Worm (Caenorhabditis elegans): ENCODE results near the gene Y17G9B.4.

Gene Y17G9B.4

DNA sequence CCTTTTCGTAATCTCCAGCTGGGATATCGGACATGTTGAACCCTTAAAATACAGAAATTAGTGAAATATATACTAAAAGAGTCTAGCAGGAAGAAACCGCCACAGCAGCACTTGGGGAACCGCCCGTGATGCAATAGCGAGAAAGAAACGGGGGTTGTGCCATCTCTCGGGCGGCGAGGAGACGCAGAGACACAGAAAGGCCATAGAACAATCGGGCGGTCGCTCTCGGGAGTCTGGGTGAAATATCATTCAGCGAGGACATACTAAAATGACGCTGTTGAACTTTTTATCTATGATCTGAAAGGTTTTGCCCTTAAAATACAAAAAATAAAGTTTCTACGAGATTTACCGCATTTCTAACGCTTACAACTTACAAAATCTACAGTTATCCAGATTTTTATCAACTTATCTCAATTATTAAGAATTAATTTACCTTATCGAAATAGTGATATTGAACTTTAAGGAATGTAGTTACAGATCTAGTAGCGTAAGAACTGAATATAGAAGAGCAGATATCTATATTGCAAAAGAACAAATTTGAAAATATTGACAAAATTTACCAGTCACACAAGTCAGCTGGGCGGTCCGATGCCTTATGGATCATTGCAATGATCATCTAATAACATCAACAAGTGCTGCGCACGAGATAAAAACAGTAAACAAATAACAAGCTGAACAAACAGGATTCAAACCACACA, 3.4 kb upstream of the Y17G9B.4 start, which contains the start of gene cyc-2.1 (continued):
- peak; percentile 82 for TF ChIP-seq Y53G8AR.9 (GFP tag; conservative IDR thresholded peaks at IDR 0.05)
- 0 out of 2 replicates have a peak, but pooled peaks have one; percentile 39 for TF ChIP-seq egl-44 (GFP tag; IDR thresholded peaks at IDR 0.05)
- no peak for TF ChIP-seq ccch-3 (GFP tag; optimal IDR thresholded peaks at IDR 0.05)
- TF ChIP-seq pha-4 (tag; optimal IDR thresholded peaks at IDR 0.05) = no peak
- no peak for TF ChIP-seq ceh-79 (tag; optimal IDR thresholded peaks at IDR 0.05)
- TF ChIP-seq nfya-2 (GFP tag; IDR thresholded peaks at IDR 0.05) = 0 out of 2 replicates have a peak, but pooled peaks have one; percentile 19
- peak; percentile 37 for TF ChIP-seq F52B5.7 (tag; optimal IDR thresholded peaks at IDR 0.05)
- TF ChIP-seq attf-5 (GFP tag; optimal IDR thresholded peaks at IDR 0.05) = peak; percentile 92
- TF ChIP-seq gei-17 (GFP tag; optimal IDR thresholded peaks at IDR 0.05) = no peak
- TF ChIP-seq mcd-1 (GFP tag; IDR thresholded peaks at IDR 0.05) = peak; percentile 81
- TF ChIP-seq Y79H2A.3 (GFP tag; conservative IDR thresholded peaks at IDR 0.05) = no peak
- TF ChIP-seq Y67H2A.10 (GFP tag; conservative IDR thresholded peaks at IDR 0.05) = no peak
- TF ChIP-seq mel-28 (tag; optimal IDR thresholded peaks at IDR 0.05; ENCODE audit: borderline replicate concordance) = no peak
- TF ChIP-seq Y56A3A.18 (GFP tag; IDR thresholded peaks at IDR 0.05) = peak; percentile 47; the same call in 1 of the 2 replicates
- TF ChIP-seq ceh-100 (GFP tag; IDR thresholded peaks at IDR 0.05) = peak; percentile 38
- TF ChIP-seq mxl-1 (tag; optimal IDR thresholded peaks at IDR 0.05) = no peak
- TF ChIP-seq lag-1 (GFP tag; IDR thresholded peaks at IDR 0.05) = no peak
- TF ChIP-seq die-1 (tag; optimal IDR thresholded peaks at IDR 0.05) = no peak
- TF ChIP-seq cebp-2 (GFP tag; IDR thresholded peaks at IDR 0.05) = 0 out of 2 replicates have a peak, but pooled peaks have one; percentile 44
- peak; percentile 88 for TF ChIP-seq ztf-18 (tag; optimal IDR thresholded peaks at IDR 0.05)
- TF ChIP-seq snpc-4 (GFP tag; optimal IDR thresholded peaks at IDR 0.05) = peak; percentile 30
- peak in 3 of 4 experiments; percentile 43 to 73 (median 59) for TF ChIP-seq snpc-4 (tag; optimal IDR thresholded peaks at IDR 0.05)
- peak in 1 of 3 experiments; percentile 51 for TF ChIP-seq lin-35 (GFP tag; optimal IDR thresholded peaks at IDR 0.05)
- no peak for TF ChIP-seq akir-1 (GFP tag; optimal IDR thresholded peaks at IDR 0.05)
- peak; percentile 54 for TF ChIP-seq lsl-1 (GFP tag; optimal IDR thresholded peaks at IDR 0.05)
- peak; percentile 6 for TF ChIP-seq mes-4 (tag; optimal IDR thresholded peaks at IDR 0.05)
- TF ChIP-seq tlf-1 (GFP tag; optimal IDR thresholded peaks at IDR 0.05) = peak; percentile 63
- TF ChIP-seq hsf-1 (GFP tag; IDR thresholded peaks at IDR 0.05) = peak; percentile 83
- 0 out of 2 replicates have a peak, but pooled peaks have one; percentile 21 for TF ChIP-seq K11D2.4 (GFP tag; IDR thresholded peaks at IDR 0.05)
- TF ChIP-seq repo-1 (tag; optimal IDR thresholded peaks at IDR 0.05) = peak; percentile 14
- peak; percentile 45 for TF ChIP-seq K12H6.12 (tag; optimal IDR thresholded peaks at IDR 0.05)
- TF ChIP-seq nhr-120 (GFP tag; IDR thresholded peaks at IDR 0.05) = no peak
- TF ChIP-seq egl-18 (GFP tag; IDR thresholded peaks at IDR 0.05) = 0 out of 2 replicates have a peak, but pooled peaks have one; percentile 4
- peak; percentile 41 for TF ChIP-seq F33H1.4 (GFP tag; IDR thresholded peaks at IDR 0.05)
- peak; percentile 59 for TF ChIP-seq tbp1 (GFP tag; optimal IDR thresholded peaks at IDR 0.05)
- peak; percentile 5 for TF ChIP-seq efl-1 (GFP tag; optimal IDR thresholded peaks at IDR 0.05)
- TF ChIP-seq pbrm-1 (GFP tag; IDR thresholded peaks at IDR 0.05) = peak; percentile 52
- peak; percentile 93 for TF ChIP-seq zfh-2 (GFP tag; conservative IDR thresholded peaks at IDR 0.05)
- TF ChIP-seq B0035.1 (tag; optimal IDR thresholded peaks at IDR 0.05) = no peak
- peak; percentile 62 for TF ChIP-seq snpc-1.1 (tag; optimal IDR thresholded peaks at IDR 0.05; ENCODE audit: insufficient read depth)
- no peak for TF ChIP-seq attf-3 (GFP tag; conservative IDR thresholded peaks at IDR 0.05)
- peak; percentile 84 for TF ChIP-seq attf-6 (GFP tag; IDR thresholded peaks at IDR 0.05)
- no peak for TF ChIP-seq nhr-90 (tag; optimal IDR thresholded peaks at IDR 0.05)
- TF ChIP-seq lsy-27 (tag; optimal IDR thresholded peaks at IDR 0.05; ENCODE audit: borderline replicate concordance, insufficient read depth) = no peak
- TF ChIP-seq ztf-25 (GFP tag; IDR thresholded peaks at IDR 0.05) = no peak
- peak; percentile 55 for TF ChIP-seq nhr-27 (tag; optimal IDR thresholded peaks at IDR 0.05)

All from whole organism, young adult.